Worm (Caenorhabditis elegans): ENCODE results near the gene sftd-3.

- no peak for TF ChIP-seq elt-2 (tag; optimal IDR thresholded peaks at IDR 0.05)
- no peak for TF ChIP-seq unc-62 (GFP tag; optimal IDR thresholded peaks at IDR 0.05)
- TF ChIP-seq lin-13 (GFP tag; optimal IDR thresholded peaks at IDR 0.05) = no peak
- no peak for TF ChIP-seq nhr-12 (tag; optimal IDR thresholded peaks at IDR 0.05)
- no peak for TF ChIP-seq alr-1 (tag; optimal IDR thresholded peaks at IDR 0.05; ENCODE audit: borderline replicate concordance)
Measured at ce11 chrII:9000331-9000730, 36.4 kb upstream of the sftd-3 start, which contains the start of gene F44G4.5.

Data from whole organism, L1 larva.